Worm (Caenorhabditis elegans) whole organism, mixed stage, embryonic: ENCODE data around the gene T21C9.11.

Source experiments
- bed-3 ChIP-seq: fragments of 200-800 bp; sonication (Bioruptor generic); optimal IDR thresholded peaks from 3 replicates; lab custom pipeline; 2018; ENCODE audit warnings: mild to moderate bottlenecking, missing genetic modification characterization, moderate library complexity, missing compliant biosample characterization
- ceh-39 ChIP-seq: fragments of 150-350 bp; optimal IDR thresholded peaks from 2 replicates; lab custom pipeline; 2014; ENCODE audit warnings: missing biosample characterization, missing genetic modification characterization
- ceh-43 ChIP-seq: fragments of 200-800 bp; sonication (Bioruptor generic); optimal IDR thresholded peaks from 2 replicates; lab custom pipeline; 2018; ENCODE audit warnings: mild to moderate bottlenecking, missing genetic modification characterization, moderate library complexity, missing compliant biosample characterization
- ceh-83 ChIP-seq: fragments of 200-800 bp; sonication (Bioruptor generic); optimal IDR thresholded peaks from 2 replicates; lab custom pipeline; 2018; ENCODE audit warnings: mild to moderate bottlenecking, missing genetic modification characterization, missing compliant biosample characterization
- ces-1 ChIP-seq: fragments of 150-350 bp; optimal IDR thresholded peaks from 2 replicates; lab custom pipeline; 2014; ENCODE audit warnings: missing biosample characterization, missing genetic modification reagents, missing genetic modification characterization
- cnd-1 ChIP-seq: fragments of 200-800 bp; sonication (Bioruptor generic); optimal IDR thresholded peaks from 2 replicates; lab custom pipeline; 2018; ENCODE audit warnings: mild to moderate bottlenecking, missing genetic modification characterization, missing compliant biosample characterization
- drap-1 ChIP-seq: fragments of 200-800 bp; sonication (Bioruptor generic); optimal IDR thresholded peaks from 3 replicates; lab custom pipeline; 2018; ENCODE audit warnings: mild to moderate bottlenecking, missing genetic modification characterization, missing compliant biosample characterization
- elt-1 ChIP-seq: sonication (generic microtip); optimal IDR thresholded peaks from 2 replicates; lab custom pipeline; 2017; ENCODE audit warnings: missing genetic modification characterization, mild to moderate bottlenecking, missing compliant biosample characterization, antibody characterized with exemption, moderate library complexity, borderline replicate concordance; ENCODE audit not compliant: insufficient read depth
- elt-3 ChIP-seq: fragments of 150-350 bp; optimal IDR thresholded peaks from 2 replicates; lab custom pipeline; 2014; ENCODE audit warnings: missing biosample characterization, missing genetic modification characterization
- flh-1 ChIP-seq: fragments of 200-800 bp; sonication (Bioruptor generic); optimal IDR thresholded peaks from 2 replicates; lab custom pipeline; 2018; ENCODE audit warnings: mild to moderate bottlenecking, missing genetic modification characterization, moderate library complexity, missing compliant biosample characterization
- ham-2 ChIP-seq: fragments of 200-800 bp; sonication (Bioruptor generic); optimal IDR thresholded peaks from 2 replicates; lab custom pipeline; 2018; ENCODE audit warnings: mild to moderate bottlenecking, missing genetic modification characterization, missing compliant biosample characterization
- lin-13 ChIP-seq: fragments of 150-350 bp; optimal IDR thresholded peaks from 2 replicates; lab custom pipeline; 2014; ENCODE audit warnings: missing biosample characterization, missing genetic modification characterization
- lin-32 ChIP-seq: fragments of 200-800 bp; sonication (Bioruptor generic); optimal IDR thresholded peaks from 2 replicates; lab custom pipeline; 2018; ENCODE audit warnings: mild to moderate bottlenecking, missing genetic modification characterization, missing compliant biosample characterization
- mab-5 ChIP-seq: fragments of 150-350 bp; optimal IDR thresholded peaks from 2 replicates; lab custom pipeline; 2014; ENCODE audit warnings: missing biosample characterization, missing genetic modification characterization
- mep-1 ChIP-seq: fragments of 150-350 bp; optimal IDR thresholded peaks from 2 replicates; lab custom pipeline; 2017; ENCODE audit warnings: missing biosample characterization, missing genetic modification reagents, missing genetic modification characterization, inconsistent platforms
- mls-2 ChIP-seq: sonication (generic microtip); optimal IDR thresholded peaks from 2 replicates; lab custom pipeline; 2016; ENCODE audit warnings: mild to moderate bottlenecking, missing genetic modification characterization, moderate library complexity, missing compliant biosample characterization
- nhr-12 ChIP-seq: fragments of 150-350 bp; optimal IDR thresholded peaks from 2 replicates; lab custom pipeline; 2014; ENCODE audit warnings: missing biosample characterization, missing genetic modification characterization
- nhr-2 ChIP-seq: fragments of 150-350 bp; optimal IDR thresholded peaks from 2 replicates; lab custom pipeline; 2014; ENCODE audit warnings: missing biosample characterization, missing genetic modification characterization
- nhr-28 ChIP-seq: fragments of 150-350 bp; optimal IDR thresholded peaks from 2 replicates; lab custom pipeline; 2014; ENCODE audit warnings: missing biosample characterization, missing genetic modification characterization
- nhr-76 ChIP-seq: sonication (generic microtip); optimal IDR thresholded peaks from 2 replicates; lab custom pipeline; 2017; ENCODE audit warnings: missing biosample characterization, missing genetic modification characterization
- pha-4 ChIP-seq: fragments of 150-350 bp; optimal IDR thresholded peaks from 2 replicates; lab custom pipeline; 2018; ENCODE audit warnings: missing biosample characterization, missing genetic modification reagents, missing genetic modification characterization
- sptf-1 ChIP-seq: sonication (generic microtip); optimal IDR thresholded peaks from 2 replicates; lab custom pipeline; 2017; ENCODE audit warnings: mild to moderate bottlenecking, missing genetic modification characterization, moderate library complexity, missing compliant biosample characterization
- tbx-8 ChIP-seq: fragments of 200-800 bp; sonication (Bioruptor generic); optimal IDR thresholded peaks from 2 replicates; lab custom pipeline; 2018; ENCODE audit warnings: mild to moderate bottlenecking, missing genetic modification characterization, moderate library complexity, missing compliant biosample characterization
- unc-120 ChIP-seq: sonication (generic microtip); optimal IDR thresholded peaks from 2 replicates; lab custom pipeline; 2017; ENCODE audit warnings: missing genetic modification characterization, missing compliant biosample characterization; ENCODE audit not compliant: poor library complexity, severe bottlenecking
- unc-39 ChIP-seq: fragments of 150-350 bp; optimal IDR thresholded peaks from 2 replicates; lab custom pipeline; 2014; ENCODE audit warnings: missing biosample characterization, missing genetic modification characterization
- zip-8 ChIP-seq: fragments of 150-350 bp; optimal IDR thresholded peaks from 2 replicates; lab custom pipeline; 2014; ENCODE audit warnings: missing biosample characterization, missing genetic modification characterization
- ztf-11 ChIP-seq: fragments of 150-350 bp; optimal IDR thresholded peaks from 2 replicates; lab custom pipeline; 2014; ENCODE audit warnings: missing biosample characterization, missing genetic modification characterization

Gene T21C9.11

DNA sequence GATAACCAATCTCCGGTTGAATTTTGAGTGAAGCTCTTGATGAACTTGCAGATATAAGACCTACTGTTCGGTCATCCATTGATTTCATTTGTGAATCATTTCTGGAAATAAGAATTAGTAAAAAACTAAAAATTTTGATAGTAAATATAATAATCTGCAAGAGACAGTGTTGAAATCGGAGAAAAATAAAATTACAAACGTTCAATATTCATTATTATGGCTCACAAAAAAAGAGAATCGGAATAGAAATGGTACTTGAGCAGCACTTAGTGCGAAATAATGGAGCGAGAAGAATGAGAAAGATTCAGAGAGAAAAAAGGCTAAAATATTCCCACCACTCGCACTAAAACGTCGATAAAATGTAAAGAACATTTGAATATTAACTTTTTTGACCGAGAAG is 18.4 kb downstream of the T21C9.11 start, which contains the start of gene vps-54:
vps-54 (minus strand) TSS at position 101 of the 400 bp plus-strand sequence.
- no peak for TF ChIP-seq drap-1

DNA sequence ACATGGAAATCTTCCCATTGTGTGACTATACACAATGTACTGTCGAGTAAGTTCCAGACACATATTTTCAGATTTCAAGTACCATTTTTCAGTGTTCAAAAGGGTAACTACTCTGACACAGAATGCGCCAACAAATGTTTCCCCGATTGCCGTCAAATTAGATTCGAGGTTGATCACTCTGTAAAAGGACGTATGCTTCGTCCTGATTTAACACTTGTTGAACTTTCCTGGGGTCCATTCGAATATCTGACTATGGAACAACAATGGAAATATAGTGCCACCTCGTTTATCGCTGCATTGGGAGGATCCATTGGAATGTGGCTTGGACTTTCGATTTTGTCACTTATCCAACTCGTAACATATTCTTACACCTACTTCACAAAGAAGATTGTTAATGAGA is 20.5 kb downstream of the T21C9.11 start:
- TF ChIP-seq ces-1 (no peak), nhr-12 (tag; lab: Kevin White, UChicago) (no peak), lin-13 (no peak)

DNA sequence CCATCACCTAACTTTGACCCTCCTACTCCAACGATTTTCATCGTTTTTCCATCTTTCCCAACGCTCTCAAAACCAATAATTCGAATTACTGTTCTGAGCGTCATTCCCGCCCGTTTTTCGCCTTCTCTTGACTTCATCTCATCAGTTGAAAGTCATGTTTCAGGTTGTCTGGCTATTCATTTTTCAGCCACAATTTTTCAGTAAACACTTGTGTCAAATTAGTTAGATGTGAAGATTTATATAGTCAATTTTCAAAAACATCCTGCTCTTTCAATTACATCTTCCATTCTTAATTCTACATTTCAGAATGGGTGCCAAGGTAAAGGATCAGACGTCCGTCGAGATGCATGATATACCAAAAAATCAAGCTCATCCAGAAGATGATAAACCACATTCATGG is 22.1 kb downstream of the T21C9.11 start, which contains the start of gene del-6:
del-6 (plus strand) TSS at position 301 of the 400 bp plus-strand sequence.
- no peak for TF ChIP-seq cnd-1 (tag; lab: Kevin White, UChicago)

DNA sequence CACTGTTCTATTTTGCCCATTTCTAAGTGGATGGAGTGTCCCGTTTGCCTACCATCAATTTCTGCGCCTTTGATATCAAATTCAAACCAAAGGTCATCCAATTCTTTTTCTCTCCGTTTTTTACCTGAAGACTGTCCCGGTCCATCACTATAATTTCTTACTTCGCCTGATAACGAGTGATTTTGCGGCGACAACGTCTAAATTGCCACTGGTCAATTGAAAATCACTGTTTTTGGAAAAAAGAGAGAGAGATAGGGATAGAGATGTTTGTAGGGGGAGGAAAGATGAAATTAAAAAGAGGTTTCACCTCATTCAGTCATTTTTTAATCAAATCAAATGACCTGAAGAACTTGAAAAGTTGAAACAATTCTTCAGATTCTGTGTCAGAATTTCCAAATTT is 23.2 kb downstream of the T21C9.11 start:
- TF ChIP-seq nhr-2 (tag; lab: Kevin White, UChicago) (no peak), mep-1 (tag; lab: Kevin White, UChicago) (no peak), ham-2 (GFP tag; lab: Kevin White, UChicago) (no peak), sptf-1 (tag; lab: Kevin White, UChicago) (no peak), zip-8 (no peak), elt-3 (tag; lab: Kevin White, UChicago) (no peak), unc-39 (tag; lab: Kevin White, UChicago) (no peak), ces-1 (no peak), ceh-43 (no peak), ztf-11 (tag; lab: Kevin White, UChicago) (no peak)

DNA sequence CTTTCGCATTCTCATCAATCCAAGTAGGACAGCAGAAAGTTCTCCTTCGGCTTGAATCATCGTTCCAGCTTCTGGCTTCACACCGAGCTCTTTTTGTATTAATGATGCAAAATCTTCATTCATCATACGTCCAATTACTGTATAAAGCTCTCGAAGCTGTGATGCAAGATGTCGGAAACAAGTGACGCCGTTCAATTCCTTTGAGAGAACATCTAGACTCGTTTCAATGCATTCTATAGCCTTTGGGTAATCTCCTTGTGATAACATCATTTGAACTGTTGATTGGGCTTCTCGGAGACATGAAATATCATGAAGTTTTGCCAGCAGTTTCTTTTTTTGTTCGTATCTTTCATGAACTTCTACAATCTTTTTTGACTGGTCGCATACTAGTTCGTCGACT is 26.2 kb downstream of the T21C9.11 start:
- TF ChIP-seq lin-13: no peak

DNA sequence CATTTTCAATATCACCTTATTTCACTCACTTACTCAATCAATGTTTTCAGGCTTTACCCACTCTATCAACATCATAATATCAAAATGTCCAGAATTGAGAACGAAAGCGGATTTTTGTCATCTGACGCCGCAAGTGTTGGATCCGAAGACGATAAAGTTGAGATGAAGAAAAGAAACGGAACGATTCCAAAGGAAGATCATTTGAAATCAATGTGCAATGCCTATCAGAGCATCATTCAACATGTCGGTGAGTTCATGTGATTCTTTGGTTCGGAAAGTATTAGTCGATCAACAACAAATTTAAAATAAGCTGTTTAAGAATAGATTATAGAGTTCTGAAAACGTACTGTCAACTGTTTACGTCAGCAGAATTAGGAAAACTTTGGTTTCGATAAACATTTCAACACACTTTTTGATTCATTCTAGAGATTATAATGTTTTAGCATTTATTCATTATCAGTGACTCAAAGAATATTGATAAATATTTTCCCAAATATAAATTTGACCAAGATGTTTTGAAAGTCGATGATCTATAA is 29.8 kb downstream of the T21C9.11 start, which contains the start of gene cat-4:
cat-4 (plus strand) TSS at position 51 of the 536 bp plus-strand sequence.
- TF ChIP-seq pha-4 (tag; lab: Kevin White, UChicago) (no peak), tbx-8 (no peak), elt-3 (tag; lab: Kevin White, UChicago) (no peak), flh-1 (GFP tag; lab: Kevin White, UChicago) (no peak), cnd-1 (tag; lab: Kevin White, UChicago) (no peak), mls-2 (tag; lab: Kevin White, UChicago) (no peak), nhr-76 (tag; lab: Kevin White, UChicago) (no peak), lin-13 (no peak), unc-120 (tag; lab: Kevin White, UChicago) (no peak), mab-5 (no peak), ceh-39 (no peak), zip-8 (no peak), nhr-12 (tag; lab: Kevin White, UChicago) (no peak), ceh-83 (GFP tag; lab: Kevin White, UChicago) (no peak), ceh-43 (no peak), elt-1 (tag; lab: Kevin White, UChicago) (no peak)

DNA sequence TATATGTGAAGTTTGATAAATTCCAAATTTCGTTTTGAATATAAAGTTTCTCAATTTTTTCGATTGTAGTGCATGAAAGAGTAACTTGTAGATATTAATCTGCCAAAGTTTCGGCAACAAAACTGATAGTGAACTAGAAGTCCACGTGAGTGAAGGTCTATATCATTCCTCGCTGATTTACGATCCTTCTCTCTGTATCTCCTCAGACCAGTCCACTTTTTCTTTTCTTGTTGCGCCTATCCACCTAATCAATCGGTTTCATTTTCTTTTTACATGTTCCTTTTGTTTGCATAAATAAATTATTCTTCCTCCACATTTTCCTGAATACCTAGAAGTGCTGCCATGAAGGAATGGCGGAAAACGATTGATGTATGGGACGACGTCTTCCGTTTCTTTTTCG is 30.6 kb downstream of the T21C9.11 start:
- no peak for TF ChIP-seq bed-3 (GFP tag; lab: Kevin White, UChicago)
- no peak for TF ChIP-seq unc-120 (tag; lab: Kevin White, UChicago)
- TF ChIP-seq elt-3 (tag; lab: Kevin White, UChicago): no peak
- no peak for TF ChIP-seq unc-39 (tag; lab: Kevin White, UChicago)
- TF ChIP-seq lin-13: no peak
- TF ChIP-seq flh-1 (GFP tag; lab: Kevin White, UChicago): no peak

DNA sequence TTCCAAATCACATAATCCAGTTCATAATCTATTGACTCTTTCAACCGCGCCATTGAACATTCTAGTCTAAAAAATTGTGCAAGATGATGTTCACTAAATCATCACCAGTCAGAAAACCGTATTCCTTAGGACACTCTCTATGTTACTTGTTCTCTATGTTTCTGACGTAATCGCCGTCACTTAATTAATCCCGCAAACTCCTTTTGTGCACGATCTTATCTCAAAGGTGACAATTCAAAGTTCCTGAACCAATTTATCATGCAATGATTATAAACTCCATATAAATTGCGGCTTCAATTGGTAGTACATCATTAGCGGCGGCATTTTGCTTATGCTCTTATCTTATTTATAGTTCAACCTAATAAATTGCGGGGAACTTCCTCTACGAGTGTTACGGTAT is 31.9 kb downstream of the T21C9.11 start:
- no peak for TF ChIP-seq nhr-28 (tag; lab: Kevin White, UChicago)
- TF ChIP-seq nhr-76 (tag; lab: Kevin White, UChicago): no peak
- TF ChIP-seq lin-32 (GFP tag; lab: Kevin White, UChicago): no peak
- TF ChIP-seq bed-3 (GFP tag; lab: Kevin White, UChicago): no peak
- TF ChIP-seq ces-1: no peak
- no peak for TF ChIP-seq ztf-11 (tag; lab: Kevin White, UChicago)
- TF ChIP-seq ceh-83 (GFP tag; lab: Kevin White, UChicago): no peak
